Worm (Caenorhabditis elegans) whole organism, L4 larva: ENCODE measurements around the gene T02C12.5.

Experiments used
- D1046.2 ChIP-seq: fragments of 200-800 bp; sonication (Bioruptor generic); IDR thresholded peaks from 2 replicates; pipeline ENCODE4 v1.3.6; 2022; ENCODE audit warnings: missing genetic modification characterization, missing compliant biosample characterization
- F26F4.8 ChIP-seq: fragments of 200-800 bp; sonication (Bioruptor generic); conservative IDR thresholded peaks from 2 replicates; pipeline ENCODE4 v1.3.6; 2022; ENCODE audit warnings: missing genetic modification characterization, missing compliant biosample characterization
- F49E8.2 ChIP-seq: sonication (generic microtip); optimal IDR thresholded peaks from 2 replicates; lab custom pipeline; 2016; ENCODE audit warnings: missing compliant biosample characterization, mild to moderate bottlenecking, missing genetic modification characterization, borderline replicate concordance
- T20F7.1 ChIP-seq: fragments of 200-800 bp; sonication (Bioruptor generic); optimal IDR thresholded peaks from 2 replicates; lab custom pipeline; 2018; ENCODE audit warnings: mild to moderate bottlenecking, missing genetic modification characterization, missing compliant biosample characterization
- ZK337.2 ChIP-seq: fragments of 200-800 bp; sonication (Bioruptor generic); IDR thresholded peaks from 2 replicates; pipeline ENCODE4 v1.3.6; 2022; ENCODE audit warnings: missing genetic modification reagents, missing genetic modification characterization, missing compliant biosample characterization
- aha-1 ChIP-seq: fragments of 150-350 bp; peaks from one replicate; lab custom pipeline; 2014; ENCODE audit warnings: missing biosample characterization, missing genetic modification characterization
- aly-2 ChIP-seq: sonication (generic microtip); optimal IDR thresholded peaks from 2 replicates; lab custom pipeline; 2018; ENCODE audit warnings: missing biosample characterization, missing genetic modification characterization
- ama-1 ChIP-seq: fragments of 150-350 bp; optimal IDR thresholded peaks from 2 replicates; lab custom pipeline; 2014; ENCODE audit warnings: inconsistent platforms, mixed read lengths
- arid-1 ChIP-seq: fragments of 200-800 bp; sonication (Bioruptor generic); conservative IDR thresholded peaks from 2 replicates; pipeline ENCODE4 v1.3.6; 2022; ENCODE audit warnings: missing genetic modification reagents, missing genetic modification characterization, missing compliant biosample characterization
- ceh-28 ChIP-seq: fragments of 150-350 bp; optimal IDR thresholded peaks from 2 replicates; lab custom pipeline; 2014; ENCODE audit warnings: missing biosample characterization, missing genetic modification reagents, missing genetic modification characterization
- ceh-32 ChIP-seq: sonication (generic microtip); optimal IDR thresholded peaks from 2 replicates; lab custom pipeline; 2016; ENCODE audit warnings: mild to moderate bottlenecking, missing genetic modification characterization, missing compliant biosample characterization; ENCODE audit not compliant: poor library complexity
- ceh-44 ChIP-seq: fragments of 200-800 bp; sonication (Bioruptor generic); IDR thresholded peaks from 2 replicates; pipeline ENCODE4 v1.3.6; 2022; ENCODE audit warnings: missing genetic modification reagents, missing genetic modification characterization, missing compliant biosample characterization
- ces-1 ChIP-seq: fragments of 150-350 bp; sonication (generic microtip); optimal IDR thresholded peaks from 4 replicates; lab custom pipeline; 2014; ENCODE audit warnings: missing biosample characterization, missing genetic modification reagents, missing genetic modification characterization
- cey-2 ChIP-seq: sonication (generic microtip); optimal IDR thresholded peaks from 3 replicates; lab custom pipeline; 2017; ENCODE audit warnings: missing genetic modification characterization, mild to moderate bottlenecking, missing compliant biosample characterization, antibody characterized with exemption, borderline replicate concordance; ENCODE audit not compliant: insufficient read depth
- ctbp-1 ChIP-seq: fragments of 200-800 bp; sonication (Bioruptor generic); IDR thresholded peaks from 2 replicates; pipeline ENCODE4 v1.3.6; 2022; ENCODE audit warnings: missing genetic modification reagents, missing genetic modification characterization, missing compliant biosample characterization
- daf-12 ChIP-seq: fragments of 150-350 bp; optimal IDR thresholded peaks from 2 replicates; lab custom pipeline; 2014; ENCODE audit warnings: missing biosample characterization, missing genetic modification reagents, missing genetic modification characterization
- duxl-1 ChIP-seq: sonication (generic microtip); optimal IDR thresholded peaks from 2 replicates; lab custom pipeline; 2016; ENCODE audit warnings: mild to moderate bottlenecking, missing genetic modification characterization, moderate library complexity, missing compliant biosample characterization; ENCODE audit not compliant: poor library complexity
- egl-27 ChIP-seq: sonication (generic microtip); optimal IDR thresholded peaks from 3 replicates; lab custom pipeline; 2017; ENCODE audit warnings: missing biosample characterization, missing genetic modification reagents, missing genetic modification characterization
- fkh-10 ChIP-seq: fragments of 150-350 bp; optimal IDR thresholded peaks from 2 replicates; lab custom pipeline; 2014; ENCODE audit warnings: missing biosample characterization, missing genetic modification reagents, missing genetic modification characterization
- gei-8 ChIP-seq: fragments of 200-800 bp; sonication (Bioruptor generic); optimal IDR thresholded peaks from 2 replicates; lab custom pipeline; 2018; ENCODE audit warnings: mild to moderate bottlenecking, missing genetic modification characterization, missing compliant biosample characterization
- hif-1 ChIP-seq, 2 experiments: sonication (generic microtip); optimal IDR thresholded peaks; 2 replicates each; lab custom pipeline; 2016 to 2017; ENCODE audit warnings: missing compliant biosample characterization in 2 of 2, missing genetic modification characterization in 2 of 2, missing genetic modification reagents in 2 of 2, missing genotype in 2 of 2, mild to moderate bottlenecking in 1 of 2
- hlh-11 ChIP-seq: fragments of 200-800 bp; sonication (Bioruptor generic); optimal IDR thresholded peaks from 2 replicates; lab custom pipeline; 2018; ENCODE audit warnings: mild to moderate bottlenecking, missing genetic modification characterization, missing compliant biosample characterization
- hmg-1.1 ChIP-seq: fragments of 200-800 bp; sonication (Bioruptor generic); IDR thresholded peaks from 2 replicates; pipeline ENCODE4 v1.3.6; 2022; ENCODE audit warnings: missing genetic modification reagents, missing genetic modification characterization, missing compliant biosample characterization
- jun-1 ChIP-seq: fragments of 150-350 bp; optimal IDR thresholded peaks from 2 replicates; lab custom pipeline; 2014; ENCODE audit warnings: missing biosample characterization, missing genetic modification reagents, missing genetic modification characterization
- lin-15B ChIP-seq: fragments of 150-350 bp; sonication (generic microtip); optimal IDR thresholded peaks from 3 replicates; lab custom pipeline; 2014; ENCODE audit warnings: missing biosample characterization, missing genetic modification characterization
- lin-29 ChIP-seq: fragments of 200-800 bp; sonication (Bioruptor generic); IDR thresholded peaks from 2 replicates; pipeline ENCODE4 v1.3.6; 2022; ENCODE audit warnings: missing genetic modification reagents, missing genetic modification characterization, missing compliant biosample characterization
- lin-38 ChIP-seq: fragments of 200-800 bp; sonication (Bioruptor generic); IDR thresholded peaks from 2 replicates; pipeline ENCODE4 v1.3.6; 2022; ENCODE audit warnings: missing genetic modification reagents, missing genetic modification characterization, missing compliant biosample characterization
- lsy-2 ChIP-seq, 2 experiments: fragments of 150-350 bp in 1 of 2; sonication (generic microtip) in 1 of 2; optimal IDR thresholded peaks; 2 replicates each; lab custom pipeline; 2014 to 2017; ENCODE audit warnings: missing biosample characterization in 2 of 2, missing genetic modification characterization in 2 of 2
- madf-5 ChIP-seq, 2 experiments: fragments of 200-800 bp; sonication (Bioruptor generic); IDR thresholded peaks; 2 replicates each; pipeline ENCODE4 v1.3.6; 2022; ENCODE audit warnings: missing compliant biosample characterization in 2 of 2, missing genetic modification characterization in 2 of 2
- madf-9 ChIP-seq: fragments of 200-800 bp; sonication (Bioruptor generic); conservative IDR thresholded peaks from 2 replicates; pipeline ENCODE4 v1.3.6; 2022; ENCODE audit warnings: missing genetic modification reagents, missing genetic modification characterization, missing compliant biosample characterization
- mdl-1 ChIP-seq, 2 experiments: fragments of 150-350 bp in 1 of 2; sonication (generic microtip) in 1 of 2; optimal IDR thresholded peaks; 2 replicates each; lab custom pipeline; 2014 to 2017; ENCODE audit warnings: missing biosample characterization in 2 of 2, missing genetic modification characterization in 2 of 2
- mdt-29 ChIP-seq: fragments of 200-800 bp; sonication (Bioruptor generic); IDR thresholded peaks from 2 replicates; pipeline ENCODE4 v1.3.6; 2022; ENCODE audit warnings: missing genetic modification reagents, missing genetic modification characterization, missing compliant biosample characterization
- mes-2 ChIP-seq: sonication (generic microtip); optimal IDR thresholded peaks from 2 replicates; lab custom pipeline; 2016; ENCODE audit warnings: missing genotype, mild to moderate bottlenecking, missing genetic modification characterization, missing compliant biosample characterization; ENCODE audit not compliant: poor library complexity, severe bottlenecking
- mxl-2 ChIP-seq: fragments of 200-800 bp; sonication (Bioruptor generic); conservative IDR thresholded peaks from 2 replicates; pipeline ENCODE4 v1.3.6; 2022; ENCODE audit warnings: missing genetic modification reagents, missing genetic modification characterization, missing compliant biosample characterization
- mxl-3 ChIP-seq: fragments of 200-800 bp; sonication (Bioruptor generic); optimal IDR thresholded peaks from 2 replicates; lab custom pipeline; 2018; ENCODE audit warnings: mild to moderate bottlenecking, missing genetic modification characterization, missing compliant biosample characterization
- nhr-11 ChIP-seq: fragments of 150-350 bp; optimal IDR thresholded peaks from 2 replicates; lab custom pipeline; 2014; ENCODE audit warnings: missing biosample characterization, missing genetic modification characterization
- nhr-111 ChIP-seq: fragments of 200-800 bp; sonication (Bioruptor generic); optimal IDR thresholded peaks from 2 replicates; lab custom pipeline; 2018; ENCODE audit warnings: mild to moderate bottlenecking, missing genetic modification characterization, missing compliant biosample characterization
- nhr-237 ChIP-seq: sonication (generic microtip); optimal IDR thresholded peaks from 2 replicates; lab custom pipeline; 2017; ENCODE audit warnings: missing biosample characterization, missing genetic modification characterization
- nhr-28 ChIP-seq: fragments of 150-350 bp; optimal IDR thresholded peaks from 2 replicates; lab custom pipeline; 2014; ENCODE audit warnings: missing biosample characterization, missing genetic modification characterization
- nhr-42 ChIP-seq: fragments of 200-800 bp; sonication (Bioruptor generic); IDR thresholded peaks from 2 replicates; pipeline ENCODE4 v1.3.6; 2022; ENCODE audit warnings: missing genetic modification characterization, missing compliant biosample characterization
- nhr-6 ChIP-seq: fragments of 150-350 bp; optimal IDR thresholded peaks from 2 replicates; lab custom pipeline; 2014; ENCODE audit warnings: missing biosample characterization, missing genetic modification characterization
- nhr-76 ChIP-seq: fragments of 150-350 bp; optimal IDR thresholded peaks from 2 replicates; lab custom pipeline; 2014; ENCODE audit warnings: missing biosample characterization, missing genetic modification characterization
- nhr-77 ChIP-seq: fragments of 150-350 bp; optimal IDR thresholded peaks from 2 replicates; lab custom pipeline; 2014; ENCODE audit warnings: missing biosample characterization, missing genetic modification characterization
- php-3 ChIP-seq: fragments of 200-800 bp; sonication (Bioruptor generic); IDR thresholded peaks from 2 replicates; pipeline ENCODE4 v1.3.6; 2022; ENCODE audit warnings: missing genetic modification reagents, missing genetic modification characterization, missing compliant biosample characterization
- skn-1 ChIP-seq: fragments of 150-350 bp; optimal IDR thresholded peaks from 2 replicates; lab custom pipeline; 2014; ENCODE audit warnings: missing biosample characterization, missing genetic modification characterization
- spr-1 ChIP-seq: sonication (generic microtip); optimal IDR thresholded peaks from 2 replicates; lab custom pipeline; 2016; ENCODE audit warnings: mild to moderate bottlenecking, missing genetic modification characterization, missing compliant biosample characterization
- tra-1 ChIP-seq: fragments of 200-800 bp; sonication (Bioruptor generic); IDR thresholded peaks from 2 replicates; pipeline ENCODE4 v1.3.6; 2022; ENCODE audit warnings: missing genetic modification reagents, missing genetic modification characterization, missing compliant biosample characterization
- unc-39 ChIP-seq: sonication (generic microtip); optimal IDR thresholded peaks from 2 replicates; lab custom pipeline; 2017; ENCODE audit warnings: missing biosample characterization, missing genetic modification characterization
- zfp-2 ChIP-seq: sonication (generic microtip); optimal IDR thresholded peaks from 2 replicates; lab custom pipeline; 2016; ENCODE audit warnings: mild to moderate bottlenecking, missing genetic modification characterization, missing compliant biosample characterization
- zip-11 ChIP-seq: fragments of 200-800 bp; sonication (Bioruptor generic); IDR thresholded peaks from 2 replicates; pipeline ENCODE4 v1.3.6; 2022; ENCODE audit warnings: missing genetic modification characterization, missing compliant biosample characterization
- zip-2 ChIP-seq: fragments of 150-350 bp; optimal IDR thresholded peaks from 2 replicates; lab custom pipeline; 2014; ENCODE audit warnings: missing biosample characterization, missing genetic modification characterization

The T02C12.5 gene

DNA sequence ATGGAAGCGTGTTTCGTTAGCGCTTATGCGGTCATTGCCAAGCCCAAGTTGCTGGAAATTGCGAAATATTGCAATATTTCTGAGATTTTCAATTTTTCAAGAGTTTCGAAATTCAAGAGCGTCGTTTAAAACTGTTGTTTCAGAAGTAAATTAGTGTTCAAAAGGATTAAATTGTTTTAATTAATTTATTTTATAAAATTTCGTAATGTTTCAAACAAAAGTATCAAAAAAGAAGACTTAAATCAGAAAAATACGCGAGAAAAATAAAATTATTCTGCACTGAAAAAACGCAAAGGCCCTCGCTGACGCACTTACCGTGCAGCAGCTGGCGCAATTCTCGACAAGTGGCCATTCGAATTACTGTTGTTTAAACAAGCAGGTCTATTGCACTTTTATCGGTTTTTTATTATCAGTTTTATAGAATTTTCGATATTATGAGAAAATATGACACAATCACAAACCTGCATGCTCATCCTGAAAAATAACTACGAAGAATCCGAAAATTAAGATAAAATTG is 23.8 kb downstream of the T02C12.5 start, which contains the start of gene tif-1A (continued):
- peak; percentile 73 for TF ChIP-seq nhr-6
- TF ChIP-seq mdl-1 (tag; optimal IDR thresholded peaks at IDR 0.05; lab: Kevin White, UChicago) = peak in 1 of 2 experiments; percentile 57
- TF ChIP-seq F26F4.8 = no peak
- TF ChIP-seq T20F7.1 (GFP tag; lab: Kevin White, UChicago) = peak; percentile 73
- TF ChIP-seq mxl-2 (GFP tag; lab: Robert Waterston, UW) = no peak
- TF ChIP-seq hmg-1.1 (GFP tag; lab: Robert Waterston, UW) = peak; percentile 61
- TF ChIP-seq D1046.2 (GFP tag; lab: Robert Waterston, UW) = no peak
- TF ChIP-seq F49E8.2 (tag; lab: Kevin White, UChicago) = peak; percentile 15
- TF ChIP-seq php-3 (GFP tag; lab: Robert Waterston, UW) = peak; percentile 98
- TF ChIP-seq spr-1 (tag; lab: Kevin White, UChicago) = peak; percentile 66
- TF ChIP-seq fkh-10 (GFP tag; lab: Kevin White, UChicago) = peak; percentile 26
- peak; percentile 87 for TF ChIP-seq mes-2 (tag; lab: Kevin White, UChicago)
- no peak for TF ChIP-seq ceh-32 (tag; lab: Kevin White, UChicago)
- TF ChIP-seq unc-39 = no peak
- peak; percentile 92 for TF ChIP-seq hlh-11 (tag; lab: Kevin White, UChicago)
- TF ChIP-seq ama-1 (lab: Kevin White, UChicago) = no peak
- TF ChIP-seq lin-29 (GFP tag; lab: Robert Waterston, UW) = no peak
- TF ChIP-seq mdt-29 = no peak
- peak; percentile 72 for TF ChIP-seq nhr-28 (tag; lab: Kevin White, UChicago)
- peak; percentile 80 for TF ChIP-seq lin-38 (GFP tag; lab: Robert Waterston, UW)
- no peak for TF ChIP-seq skn-1
- TF ChIP-seq ceh-44 (GFP tag; lab: Robert Waterston, UW) = no peak
- no peak for TF ChIP-seq aly-2 (tag; lab: Kevin White, UChicago)
- TF ChIP-seq lsy-2 (tag; optimal IDR thresholded peaks at IDR 0.05; lab: Kevin White, UChicago) = peak; percentile 24 to 94
- TF ChIP-seq ctbp-1 (GFP tag; lab: Robert Waterston, UW) = no peak
- TF ChIP-seq gei-8 (GFP tag; lab: Kevin White, UChicago) = no peak
- TF ChIP-seq zip-2 (tag; lab: Kevin White, UChicago) = peak; percentile 72
- peak; percentile 30 for TF ChIP-seq mxl-3 (GFP tag; lab: Kevin White, UChicago)
- TF ChIP-seq nhr-111 (GFP tag; lab: Kevin White, UChicago) = no peak
- no peak for TF ChIP-seq ces-1 (GFP tag; lab: Kevin White, UChicago)
- no peak for TF ChIP-seq egl-27 (tag; lab: Kevin White, UChicago)
- TF ChIP-seq jun-1 (tag; lab: Kevin White, UChicago) = peak; percentile 41
- TF ChIP-seq ZK337.2 (GFP tag; lab: Robert Waterston, UW) = no peak
- TF ChIP-seq ceh-28 (tag; lab: Kevin White, UChicago) = no peak
- TF ChIP-seq cey-2 (tag; lab: Kevin White, UChicago) = no peak
- peak; percentile 40; the same call in 1 of the 2 replicates for TF ChIP-seq arid-1 (GFP tag; lab: Robert Waterston, UW)
- no peak for TF ChIP-seq nhr-11 (tag; lab: Kevin White, UChicago)
- TF ChIP-seq tra-1 = peak; percentile 73
- TF ChIP-seq nhr-42 = no peak
- peak; percentile 55 for TF ChIP-seq duxl-1 (tag; lab: Kevin White, UChicago)
- TF ChIP-seq lin-15B (tag; lab: Kevin White, UChicago) = no peak
- peak in 1 of 2 experiments; percentile 71 for TF ChIP-seq hif-1 (tag; optimal IDR thresholded peaks at IDR 0.05; lab: Kevin White, UChicago)
- TF ChIP-seq daf-12 = no peak
- TF ChIP-seq madf-9 = no peak
- TF ChIP-seq nhr-76 (tag; lab: Kevin White, UChicago) = no peak
- no peak for TF ChIP-seq aha-1
- peak; percentile 88 for TF ChIP-seq nhr-77 (tag; lab: Kevin White, UChicago)
- no peak for TF ChIP-seq madf-5 (GFP tag; IDR thresholded peaks at IDR 0.05; lab: Robert Waterston, UW)
- TF ChIP-seq zip-11 (GFP tag; lab: Robert Waterston, UW) = no peak
- no peak for TF ChIP-seq zfp-2
- TF ChIP-seq nhr-237 (tag; lab: Kevin White, UChicago) = no peak
